Worm (Caenorhabditis elegans): Measurements from ENCODE around the gene F59B2.9.

DNA sequence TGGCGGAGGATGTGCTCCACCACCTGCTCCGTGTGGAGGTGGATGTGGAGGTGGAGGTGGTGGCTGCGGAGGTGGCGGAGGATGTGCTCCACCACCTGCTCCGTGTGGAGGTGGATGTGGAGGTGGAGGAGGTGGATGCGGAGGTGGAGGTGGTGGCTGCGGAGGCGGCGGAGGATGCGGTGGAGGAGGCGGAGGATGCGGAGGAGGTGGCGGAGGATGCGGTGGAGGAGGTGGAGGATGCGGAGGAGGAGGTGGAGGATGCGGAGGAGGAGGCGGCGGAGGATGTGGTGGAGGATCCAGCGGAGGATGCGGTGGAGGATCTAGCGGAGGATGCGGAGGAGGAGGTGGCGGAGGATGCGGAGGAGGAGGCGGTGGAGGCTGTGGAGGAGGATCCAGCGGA is 49.7 kb downstream of the F59B2.9 start:
- no peak for TF ChIP-seq nhr-28 (tag; optimal IDR thresholded peaks at IDR 0.05)
- TF ChIP-seq lsy-2 (tag; optimal IDR thresholded peaks at IDR 0.05) = no peak
- no peak for TF ChIP-seq elt-1 (tag; optimal IDR thresholded peaks at IDR 0.05; ENCODE audit: borderline replicate concordance, insufficient read depth)
- no peak for TF ChIP-seq unc-62 (GFP tag; optimal IDR thresholded peaks at IDR 0.05)
- no peak for TF ChIP-seq nhr-12 (tag; optimal IDR thresholded peaks at IDR 0.05)
- no peak for TF ChIP-seq mab-5 (tag; optimal IDR thresholded peaks at IDR 0.05)
- TF ChIP-seq lin-13 (tag; optimal IDR thresholded peaks at IDR 0.05) = no peak
- no peak for TF ChIP-seq ztf-11 (tag; optimal IDR thresholded peaks at IDR 0.05)
- no peak for TF ChIP-seq nhr-76 (tag; optimal IDR thresholded peaks at IDR 0.05)
- TF ChIP-seq bed-3 (GFP tag; optimal IDR thresholded peaks at IDR 0.05) = no peak
- TF ChIP-seq drap-1 (GFP tag; optimal IDR thresholded peaks at IDR 0.05) = no peak
- TF ChIP-seq sptf-1 (tag; optimal IDR thresholded peaks at IDR 0.05) = peak; percentile 21
- no peak for TF ChIP-seq nhr-2 (tag; optimal IDR thresholded peaks at IDR 0.05)
